Fruit fly (Drosophila melanogaster) whole organism, wandering third instar larva: ENCODE measurements around the gene CG12099.

Source experiments
- Abd-B ChIP-seq: fragments of >200 bp; optimal IDR thresholded peaks from 2 replicates; lab custom pipeline; 2017; ENCODE audit warnings: missing biosample characterization, missing genetic modification characterization
- CG32264 ChIP-seq: fragments of 200-800 bp; sonication (Bioruptor generic); optimal IDR thresholded peaks from 2 replicates; lab custom pipeline; 2016; ENCODE audit warnings: missing biosample characterization, missing genetic modification characterization
- CG9705 ChIP-seq: fragments of 200-800 bp; sonication (Bioruptor generic); optimal IDR thresholded peaks from 2 replicates; lab custom pipeline; 2018; ENCODE audit warnings: missing biosample characterization, mild to moderate bottlenecking, missing genetic modification characterization
- CrebA ChIP-seq: fragments of 200-800 bp; sonication (Bioruptor generic); optimal IDR thresholded peaks from 2 replicates; lab custom pipeline; 2016; ENCODE audit warnings: missing biosample characterization, mild to moderate bottlenecking, missing genetic modification characterization, borderline replicate concordance
- Dfd ChIP-seq: fragments of >200 bp; optimal IDR thresholded peaks from 2 replicates; lab custom pipeline; 2017; ENCODE audit warnings: missing biosample characterization, missing genetic modification characterization
- Dif ChIP-seq: fragments of 200-275, 200-300 bp; sonication (Bioruptor generic); optimal IDR thresholded peaks from 2 replicates; lab custom pipeline; 2018; ENCODE audit warnings: missing biosample characterization, missing genetic modification characterization; ENCODE audit not compliant: partially characterized antibody
- GATAd ChIP-seq: sonication (Bioruptor generic); optimal IDR thresholded peaks from 2 replicates; lab custom pipeline; 2016; ENCODE audit warnings: missing biosample characterization, missing genetic modification characterization
- HLH106 ChIP-seq: fragments of 200-800 bp; optimal IDR thresholded peaks from 3 replicates; lab custom pipeline; 2019; ENCODE audit warnings: missing biosample characterization, mild to moderate bottlenecking, missing genetic modification characterization, moderate library complexity
- Hnf4 ChIP-seq: fragments of 200-800 bp; sonication (Bioruptor generic); optimal IDR thresholded peaks from 2 replicates; lab custom pipeline; 2016; ENCODE audit warnings: missing biosample characterization, mild to moderate bottlenecking, missing genetic modification characterization
- Hr78 ChIP-seq: fragments of >200 bp; optimal IDR thresholded peaks from 2 replicates; lab custom pipeline; 2017; ENCODE audit warnings: missing biosample characterization, missing genetic modification characterization
- Hr83 ChIP-seq: fragments of 200-300 bp; sonication (Bioruptor generic); optimal IDR thresholded peaks from 2 replicates; lab custom pipeline; 2016; ENCODE audit warnings: missing biosample characterization, mild to moderate bottlenecking, missing genetic modification characterization, moderate library complexity; ENCODE audit not compliant: poor library complexity, severe bottlenecking
- Jra ChIP-seq: sonication (Bioruptor generic); optimal IDR thresholded peaks from 2 replicates; lab custom pipeline; 2016; ENCODE audit warnings: missing biosample characterization, missing genetic modification characterization
- Mio ChIP-seq: sonication (Bioruptor generic); optimal IDR thresholded peaks from 2 replicates; lab custom pipeline; 2016; ENCODE audit warnings: missing biosample characterization, missing genetic modification characterization
- Myc ChIP-seq: fragments of >200 bp; optimal IDR thresholded peaks from 2 replicates; lab custom pipeline; 2017
- N ChIP-seq: fragments of >200 bp; optimal IDR thresholded peaks from 2 replicates; lab custom pipeline; 2018; ENCODE audit warnings: missing biosample characterization, missing external identifiers, missing genetic modification characterization
- OdsH ChIP-seq: fragments of 200-800 bp; sonication (Bioruptor generic); optimal IDR thresholded peaks from 2 replicates; lab custom pipeline; 2016; ENCODE audit warnings: missing biosample characterization, mild to moderate bottlenecking, missing genetic modification characterization
- Rel ChIP-seq, 2 experiments: fragments of 200-800 bp; sonication (Bioruptor generic) in 1 of 2; optimal IDR thresholded peaks; 2 replicates in 1 of 2; 3 replicates in 1 of 2; lab custom pipeline; 2016 to 2019; ENCODE audit warnings: mild to moderate bottlenecking in 2 of 2, missing biosample characterization in 2 of 2, missing genetic modification characterization in 2 of 2, moderate library complexity in 1 of 2
- Sp1 ChIP-seq: fragments of 200-800 bp; sonication (Bioruptor generic); optimal IDR thresholded peaks from 3 replicates; lab custom pipeline; 2019; ENCODE audit warnings: missing biosample characterization, mild to moderate bottlenecking, missing genetic modification characterization, moderate library complexity
- Vsx2 ChIP-seq: fragments of 200-300, 225-300 bp; sonication (Bioruptor generic); optimal IDR thresholded peaks from 2 replicates; lab custom pipeline; 2018; ENCODE audit warnings: missing biosample characterization, missing genetic modification characterization; ENCODE audit not compliant: partially characterized antibody
- br ChIP-seq: fragments of 200-800 bp; sonication (Bioruptor generic); optimal IDR thresholded peaks from 2 replicates; lab custom pipeline; 2016; ENCODE audit warnings: missing biosample characterization, missing genetic modification characterization
- brk ChIP-seq: fragments of 200-800 bp; sonication (Bioruptor generic); optimal IDR thresholded peaks from 2 replicates; lab custom pipeline; 2016; ENCODE audit warnings: missing biosample characterization, mild to moderate bottlenecking, missing genetic modification characterization
- dl ChIP-seq, 2 experiments: fragments of 175-275, 200-275 bp in 1 of 2; fragments of 200-275 bp in 1 of 2; sonication (Bioruptor generic); optimal IDR thresholded peaks; lab custom pipeline; 2018; ENCODE audit warnings: mild to moderate bottlenecking in 2 of 2, missing biosample characterization in 2 of 2, missing genetic modification characterization in 2 of 2, moderate library complexity in 2 of 2; ENCODE audit not compliant: partially characterized antibody in 2 of 2, insufficient read depth in 1 of 2
- dmrt93B ChIP-seq: fragments of 200-800 bp; sonication (Bioruptor generic); optimal IDR thresholded peaks from 2 replicates; lab custom pipeline; 2018; ENCODE audit warnings: missing biosample characterization, mild to moderate bottlenecking, missing genetic modification characterization
- dsf ChIP-seq: sonication (Bioruptor generic); optimal IDR thresholded peaks from 2 replicates; lab custom pipeline; 2016; ENCODE audit warnings: missing biosample characterization, missing genetic modification characterization, borderline replicate concordance
- ey ChIP-seq: fragments of 200-800 bp; sonication (Bioruptor generic); optimal IDR thresholded peaks from 2 replicates; lab custom pipeline; 2016; ENCODE audit warnings: missing biosample characterization, missing genetic modification characterization
- foxo ChIP-seq, 2 experiments: fragments of 200-800 bp; sonication (Bioruptor generic); optimal IDR thresholded peaks; 2 replicates in 1 of 2; 3 replicates in 1 of 2; lab custom pipeline; 2016 to 2017; ENCODE audit warnings: missing biosample characterization in 2 of 2, missing genetic modification characterization in 2 of 2
- fru ChIP-seq: fragments of 200-800 bp; sonication (Bioruptor generic); optimal IDR thresholded peaks from 3 replicates; lab custom pipeline; 2016; ENCODE audit warnings: missing biosample characterization, mild to moderate bottlenecking, missing genetic modification characterization
- h ChIP-seq: fragments of 200-800 bp; sonication (Bioruptor generic); optimal IDR thresholded peaks from 3 replicates; lab custom pipeline; 2016; ENCODE audit warnings: missing biosample characterization, mild to moderate bottlenecking, missing genetic modification characterization
- jim ChIP-seq: fragments of 175-275, 200-325 bp; sonication (Bioruptor generic); optimal IDR thresholded peaks from 2 replicates; lab custom pipeline; 2016; ENCODE audit warnings: missing biosample characterization, mild to moderate bottlenecking, missing genetic modification characterization
- lola ChIP-seq: fragments of >200 bp; optimal IDR thresholded peaks from 2 replicates; lab custom pipeline; 2017; ENCODE audit warnings: missing biosample characterization, missing genetic modification characterization
- pan ChIP-seq: fragments of >200 bp; optimal IDR thresholded peaks from 2 replicates; lab custom pipeline; 2017
- psq ChIP-seq: fragments of 200-800 bp; sonication (Bioruptor generic); optimal IDR thresholded peaks from 3 replicates; lab custom pipeline; 2017; ENCODE audit warnings: missing biosample characterization, mild to moderate bottlenecking, missing genetic modification characterization, moderate library complexity
- rgr ChIP-seq: fragments of 200-800 bp; sonication (Bioruptor generic); optimal IDR thresholded peaks from 3 replicates; lab custom pipeline; 2016; ENCODE audit warnings: missing biosample characterization, mild to moderate bottlenecking, missing genetic modification characterization
- sage ChIP-seq: fragments of 200-800 bp; sonication (Bioruptor generic); optimal IDR thresholded peaks from 2 replicates; lab custom pipeline; 2016; ENCODE audit warnings: missing biosample characterization, mild to moderate bottlenecking, missing genetic modification characterization
- sv ChIP-seq: fragments of 200-800 bp; sonication (Bioruptor generic); optimal IDR thresholded peaks from 3 replicates; lab custom pipeline; 2016; ENCODE audit warnings: missing biosample characterization, missing genetic modification characterization
- tai ChIP-seq: sonication (Bioruptor generic); optimal IDR thresholded peaks from 2 replicates; lab custom pipeline; 2016; ENCODE audit warnings: missing biosample characterization, missing genetic modification characterization
- usp ChIP-seq: fragments of >200 bp; optimal IDR thresholded peaks from 2 replicates; lab custom pipeline; 2017; ENCODE audit warnings: missing biosample characterization, missing genetic modification characterization
- woc ChIP-seq: sonication (Bioruptor generic); optimal IDR thresholded peaks from 2 replicates; lab custom pipeline; 2016; ENCODE audit warnings: missing biosample characterization, mild to moderate bottlenecking, missing genetic modification characterization

Gene CG12099

DNA sequence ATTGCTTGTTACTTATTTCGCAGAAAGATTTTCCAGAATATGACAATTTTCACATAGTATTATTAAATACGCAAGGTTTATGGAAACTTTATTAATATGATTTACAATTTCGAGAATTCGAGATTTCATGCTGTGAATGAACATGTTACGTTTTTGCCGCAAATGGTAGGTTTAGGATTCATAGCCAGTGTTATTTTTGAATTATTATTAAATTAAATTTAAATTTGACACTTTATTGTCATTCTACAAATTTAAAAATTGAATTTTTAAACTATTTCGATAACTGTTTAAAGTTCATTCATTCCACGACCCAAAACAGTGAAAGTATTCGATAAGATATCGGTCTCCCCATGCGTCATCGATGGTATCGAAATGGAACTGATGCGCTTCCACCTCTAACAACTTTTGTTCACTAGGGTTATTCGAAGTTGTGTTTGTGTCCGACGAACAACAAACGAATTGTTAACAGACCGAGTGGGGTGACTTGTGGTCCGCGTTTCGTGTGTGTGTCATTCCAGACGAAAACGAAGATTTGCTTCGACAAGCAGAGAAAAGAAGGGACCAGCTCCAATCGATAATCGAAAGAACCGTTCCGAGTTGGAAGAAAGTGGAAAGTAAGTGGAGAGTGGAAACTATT, 12.5 kb downstream of the CG12099 start, which contains the start of the genes CG32313 and Pcyt1:
Gene CG32313, minus strand, starts transcription at position 51 of the 637 bp plus-strand sequence.
Gene Pcyt1, plus strand, starts transcription at position 400 of the 637 bp plus-strand sequence.
- TF ChIP-seq brk (GFP tag; lab: Kevin White, UChicago): no peak
- no peak for TF ChIP-seq dl (GFP tag; optimal IDR thresholded peaks at IDR 0.05; lab: Kevin White, UChicago; ENCODE audit: insufficient read depth in 1 of 2, partially characterized antibody in 2 of 2)
- no peak for TF ChIP-seq pan (lab: Kevin White, UChicago)
- no peak for TF ChIP-seq sage (GFP tag; lab: Kevin White, UChicago)
- peak; percentile 13 for TF ChIP-seq Jra (GFP tag; lab: Kevin White, UChicago)
- peak; percentile 27 for TF ChIP-seq Sp1
- TF ChIP-seq Dif: peak; percentile 81
- TF ChIP-seq br (GFP tag; lab: Kevin White, UChicago): peak; percentile 33
- TF ChIP-seq fru (GFP tag; lab: Kevin White, UChicago): no peak
- TF ChIP-seq foxo (GFP tag; optimal IDR thresholded peaks at IDR 0.05; lab: Kevin White, UChicago): peak in 1 of 2 experiments; percentile 6
- no peak for TF ChIP-seq HLH106 (tag; lab: Kevin White, UChicago)
- no peak for TF ChIP-seq sv (GFP tag; lab: Kevin White, UChicago)
- TF ChIP-seq dsf: no peak
- TF ChIP-seq Myc (lab: Kevin White, UChicago): no peak
- no peak for TF ChIP-seq Abd-B
- no peak for TF ChIP-seq usp
- no peak for TF ChIP-seq dmrt93B (GFP tag; lab: Kevin White, UChicago)
- no peak for TF ChIP-seq GATAd (GFP tag; lab: Kevin White, UChicago)
- TF ChIP-seq CG9705 (GFP tag; lab: Kevin White, UChicago): no peak
- TF ChIP-seq jim (GFP tag; lab: Kevin White, UChicago): no peak
- TF ChIP-seq Hnf4 (GFP tag; lab: Kevin White, UChicago): no peak
- no peak for TF ChIP-seq CrebA (GFP tag; lab: Kevin White, UChicago)
- no peak for TF ChIP-seq Rel (GFP tag; optimal IDR thresholded peaks at IDR 0.05; lab: Kevin White, UChicago)
- no peak for TF ChIP-seq Rel (tag; optimal IDR thresholded peaks at IDR 0.05; lab: Kevin White, UChicago)
- no peak for TF ChIP-seq Hr78 (GFP tag; lab: Kevin White, UChicago)
- no peak for TF ChIP-seq h (GFP tag; lab: Kevin White, UChicago)
- TF ChIP-seq CG32264 (GFP tag; lab: Kevin White, UChicago): no peak
- no peak for TF ChIP-seq woc (GFP tag; lab: Kevin White, UChicago)
- no peak for TF ChIP-seq lola (GFP tag; lab: Kevin White, UChicago)
- TF ChIP-seq OdsH (GFP tag; lab: Kevin White, UChicago): no peak
- peak; percentile 31 for TF ChIP-seq Hr83 (GFP tag; lab: Kevin White, UChicago)
- TF ChIP-seq psq (GFP tag; lab: Kevin White, UChicago): no peak
- TF ChIP-seq Vsx2 (GFP tag; lab: Kevin White, UChicago): no peak
- no peak for TF ChIP-seq ey
- TF ChIP-seq rgr: no peak
- TF ChIP-seq N (GFP tag; lab: Kevin White, UChicago): no peak
- TF ChIP-seq Mio (GFP tag; lab: Kevin White, UChicago): no peak
- TF ChIP-seq tai (GFP tag; lab: Kevin White, UChicago): no peak
- no peak for TF ChIP-seq Dfd (GFP tag; lab: Kevin White, UChicago)

- TF ChIP-seq CG9705 (GFP tag; lab: Kevin White, UChicago): no peak
- TF ChIP-seq Vsx2 (GFP tag; lab: Kevin White, UChicago): no peak
- TF ChIP-seq CG32264 (GFP tag; lab: Kevin White, UChicago): no peak
- no peak for TF ChIP-seq foxo (GFP tag; optimal IDR thresholded peaks at IDR 0.05; lab: Kevin White, UChicago)
- no peak for TF ChIP-seq h (GFP tag; lab: Kevin White, UChicago)
- no peak for TF ChIP-seq GATAd (GFP tag; lab: Kevin White, UChicago)
- no peak for TF ChIP-seq lola (GFP tag; lab: Kevin White, UChicago)
Observed at dm6 chr3L:1538314-1538854, 19.9 kb downstream of the CG12099 start.
